Worm (Caenorhabditis elegans) whole organism, early embryonic: Measurements from ENCODE around the gene ZC250.2.

ENCODE experiments used
- B0310.2 ChIP-seq: sonication (generic microtip); optimal IDR thresholded peaks from 2 replicates; lab custom pipeline; 2016; ENCODE audit warnings: mild to moderate bottlenecking, missing genetic modification characterization, missing compliant biosample characterization
- F13C5.2 ChIP-seq: sonication (generic microtip); optimal IDR thresholded peaks from 2 replicates; lab custom pipeline; 2017; ENCODE audit warnings: mild to moderate bottlenecking, missing genetic modification characterization, inconsistent platforms, missing compliant biosample characterization
- ama-1 ChIP-seq: fragments of 150-350 bp; optimal IDR thresholded peaks from 2 replicates; lab custom pipeline; 2014
- ceh-13 ChIP-seq: fragments of 200-800 bp; sonication (Bioruptor generic); optimal IDR thresholded peaks from 2 replicates; lab custom pipeline; 2018; ENCODE audit warnings: mild to moderate bottlenecking, missing genetic modification characterization, missing compliant biosample characterization
- ets-7 ChIP-seq: sonication (generic microtip); optimal IDR thresholded peaks from 2 replicates; lab custom pipeline; 2016; ENCODE audit warnings: missing genotype, missing genetic modification characterization, missing compliant biosample characterization
- hmg-4 ChIP-seq: fragments of 200-800 bp; sonication (Bioruptor generic); optimal IDR thresholded peaks from 2 replicates; lab custom pipeline; 2018; ENCODE audit warnings: mild to moderate bottlenecking, missing genetic modification characterization, missing compliant biosample characterization
- hnd-1 ChIP-seq: sonication (generic microtip); optimal IDR thresholded peaks from 2 replicates; lab custom pipeline; 2016; ENCODE audit warnings: missing genetic modification characterization, missing compliant biosample characterization
- sea-1 ChIP-seq: fragments of 200-800 bp; sonication (Bioruptor generic); conservative IDR thresholded peaks from 2 replicates; pipeline ENCODE4 v1.3.6; 2022; ENCODE audit warnings: missing genetic modification characterization, missing compliant biosample characterization
- tbx-11 ChIP-seq: fragments of 200-800 bp; sonication (Bioruptor generic); IDR thresholded peaks from 2 replicates; pipeline ENCODE4 v1.3.6; 2022; ENCODE audit warnings: missing genetic modification characterization, missing compliant biosample characterization

DNA sequence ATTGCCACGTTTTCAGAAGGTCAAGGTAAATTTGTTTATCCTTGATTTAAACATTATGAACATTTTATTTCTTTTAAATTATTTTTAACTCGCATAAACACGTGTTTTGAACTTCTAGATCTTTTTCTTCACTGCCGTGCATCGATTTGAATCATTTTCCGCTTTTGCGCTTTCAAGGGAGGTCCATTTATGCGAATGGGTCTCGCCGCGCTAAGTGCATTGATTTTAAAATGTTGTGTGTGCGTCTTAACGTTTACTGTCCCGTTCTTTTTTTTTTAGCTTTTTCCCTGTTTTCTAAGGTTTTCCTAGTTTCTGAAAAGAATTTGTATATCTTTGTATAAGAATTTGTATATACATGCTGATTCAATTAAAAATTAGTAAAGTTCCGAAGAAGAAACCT is 33.3 kb downstream of the ZC250.2 start:
- TF ChIP-seq B0310.2: no peak
- TF ChIP-seq F13C5.2 (tag; lab: Kevin White, UChicago): no peak
- no peak for TF ChIP-seq tbx-11 (GFP tag; lab: Robert Waterston, UW)
- no peak for TF ChIP-seq ceh-13
- no peak for TF ChIP-seq hnd-1 (tag; lab: Kevin White, UChicago)
- no peak for TF ChIP-seq ama-1 (lab: Kevin White, UChicago)
- no peak for TF ChIP-seq sea-1 (GFP tag; lab: Robert Waterston, UW)
- no peak for TF ChIP-seq hmg-4 (GFP tag; lab: Kevin White, UChicago)
- no peak for TF ChIP-seq ets-7
